Worm (Caenorhabditis elegans): ENCODE data around the gene T28D6.6.
A peak's percentile ranks its signal among the peaks of the same experiment; 100 is the strongest.

- TF ChIP-seq B0310.2 (tag; optimal IDR thresholded peaks at IDR 0.05) (no peak), flt-1 (GFP tag; IDR thresholded peaks at IDR 0.05) (peak; percentile 45; the same call in 1 of the 2 replicates), tra-4 (tag; optimal IDR thresholded peaks at IDR 0.05) (no peak), tbx-11 (GFP tag; IDR thresholded peaks at IDR 0.05) (peak; percentile 57; the same call in 1 of the 2 replicates), ets-7 (tag; optimal IDR thresholded peaks at IDR 0.05) (no peak), scrt-1 (GFP tag; IDR thresholded peaks at IDR 0.05) (no peak), ama-1 (optimal IDR thresholded peaks at IDR 0.05) (no peak), F13C5.2 (tag; optimal IDR thresholded peaks at IDR 0.05) (no peak), hmg-4 (GFP tag; optimal IDR thresholded peaks at IDR 0.05) (no peak), ceh-13 (GFP tag; optimal IDR thresholded peaks at IDR 0.05) (no peak), pes-1 (GFP tag; IDR thresholded peaks at IDR 0.05) (peak; percentile 63), aly-1 (tag; optimal IDR thresholded peaks at IDR 0.05) (no peak), sea-1 (GFP tag; conservative IDR thresholded peaks at IDR 0.05) (no peak)
These were observed 9.9 kb upstream of the T28D6.6 start for ce11 chrIII:11352840-11353239.

All from whole organism, early embryonic.